Fruit fly (Drosophila melanogaster) whole organism, adult: ENCODE results near the gene CG13359.

ENCODE experiments used
- Hr96 ChIP-seq: fragments of 200-800 bp; sonication (Bioruptor generic); optimal IDR thresholded peaks from 2 replicates; lab custom pipeline; 2016; ENCODE audit warnings: missing biosample characterization, missing genetic modification characterization
- ovo ChIP-seq: fragments of 200-800 bp; sonication (Bioruptor generic); optimal IDR thresholded peaks from 2 replicates; lab custom pipeline; 2016; ENCODE audit warnings: missing biosample characterization, missing genetic modification characterization

dm6 chrX:838012-838411 is 34.7 kb upstream of the CG13359 start:
- TF ChIP-seq Hr96 (GFP tag; lab: Kevin White, UChicago) (no peak), ovo (GFP tag; lab: Kevin White, UChicago) (no peak)
